Fruit fly (Drosophila melanogaster): ENCODE results near the gene Hira.

The Hira gene

dm6 chrX:7678824-7679223, 43.1 kb upstream of the Hira start (continued):
- TF ChIP-seq Lhr (GFP tag; optimal IDR thresholded peaks at IDR 0.05) (peak; percentile 86), cwo (GFP tag; optimal IDR thresholded peaks at IDR 0.05) (no peak), Hr3 (GFP tag; optimal IDR thresholded peaks at IDR 0.05) (no peak), CG2199 (GFP tag; IDR thresholded peaks at IDR 0.05) (peak; percentile 88; the same call in 2 of the 3 replicates), CG8290 (GFP tag; optimal IDR thresholded peaks at IDR 0.05) (peak; percentile 8), CG8290 (tag; optimal IDR thresholded peaks at IDR 0.05) (no peak), dmrt11E (tag; optimal IDR thresholded peaks at IDR 0.05) (no peak), her (GFP tag; optimal IDR thresholded peaks at IDR 0.05) (peak; percentile 10), CTCF (GFP tag; optimal IDR thresholded peaks at IDR 0.05) (peak; percentile 94), dpn (GFP tag; optimal IDR thresholded peaks at IDR 0.05) (peak in 1 of 2 experiments; percentile 21), CG10321 (GFP tag; IDR thresholded peaks at IDR 0.05) (no peak), eyg (GFP tag; optimal IDR thresholded peaks at IDR 0.05) (no peak), CG17829 (tag; optimal IDR thresholded peaks at IDR 0.05) (peak; percentile 40), zf30C (GFP tag; optimal IDR thresholded peaks at IDR 0.05) (no peak), pita (GFP tag; optimal IDR thresholded peaks at IDR 0.05) (peak; percentile 92), Meics (GFP tag; optimal IDR thresholded peaks at IDR 0.05) (no peak), ftz-f1 (GFP tag; optimal IDR thresholded peaks at IDR 0.05) (no peak), CG4730 (GFP tag; IDR thresholded peaks at IDR 0.05) (no peak), Ets97D (GFP tag; optimal IDR thresholded peaks at IDR 0.05) (peak; percentile 69), CG7928 (GFP tag; optimal IDR thresholded peaks at IDR 0.05) (peak; percentile 73), CG7987 (GFP tag; optimal IDR thresholded peaks at IDR 0.05) (no peak)

dm6 chrX:7686071-7686470, 35.8 kb upstream of the Hira start:
- TF ChIP-seq trem (tag; optimal IDR thresholded peaks at IDR 0.05) (no peak), sisA (GFP tag; IDR thresholded peaks at IDR 0.05) (no peak), gfzf (GFP tag; optimal IDR thresholded peaks at IDR 0.05) (no peak), Sox102F (GFP tag; optimal IDR thresholded peaks at IDR 0.05) (no peak), usp (GFP tag; optimal IDR thresholded peaks at IDR 0.05) (no peak)

DNA sequence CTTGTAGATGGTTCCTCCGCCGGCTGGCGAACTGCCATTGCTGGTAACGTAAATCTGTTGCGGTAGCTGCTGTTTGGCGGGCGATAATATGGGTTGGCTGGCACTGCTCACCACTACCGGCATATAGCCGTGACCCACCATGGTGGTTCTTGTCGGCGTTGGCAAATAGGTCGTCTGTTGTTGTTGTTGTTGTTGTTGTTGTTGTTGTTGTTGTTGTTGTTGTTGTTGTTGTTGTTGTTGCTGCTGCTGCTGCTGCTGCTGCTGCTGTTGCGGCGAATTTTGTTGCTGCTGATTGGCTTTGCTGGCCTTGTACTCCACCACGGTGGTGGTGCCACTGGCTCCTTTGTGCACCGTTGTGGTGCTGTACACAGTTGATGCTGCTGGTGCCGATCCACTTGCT, 33.0 kb upstream of the Hira start:
- TF ChIP-seq Gsc (GFP tag; IDR thresholded peaks at IDR 0.05) = no peak
- peak; percentile 59 for TF ChIP-seq CG4360 (GFP tag; IDR thresholded peaks at IDR 0.05)
- peak; percentile 27 for TF ChIP-seq sens (GFP tag)
- TF ChIP-seq Med (GFP tag) = no peak
- TF ChIP-seq CG10462 (GFP tag; optimal IDR thresholded peaks at IDR 0.05) = no peak
- TF ChIP-seq Dfd (GFP tag; optimal IDR thresholded peaks at IDR 0.05) = peak in 1 of 2 experiments; percentile 42

DNA sequence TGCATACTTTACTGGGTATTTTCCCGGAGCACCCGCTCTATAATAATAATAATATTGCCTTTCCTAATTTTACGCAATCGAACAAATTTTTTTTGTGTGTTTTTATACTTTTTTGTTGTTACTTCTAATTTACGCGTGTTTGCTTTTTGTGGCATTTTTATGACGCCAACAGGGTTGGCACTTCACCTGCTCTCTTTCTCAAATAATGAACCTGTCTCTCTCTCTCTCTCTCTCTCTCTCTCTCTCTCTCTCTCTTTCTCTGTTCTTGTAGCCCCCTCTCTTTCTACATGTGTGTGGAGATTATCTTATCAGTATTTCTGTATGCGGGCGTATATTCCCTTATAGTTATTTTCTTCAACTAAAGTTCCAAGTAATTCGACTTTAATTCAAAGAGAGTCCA, 31.2 kb upstream of the Hira start:
- TF ChIP-seq D19B (GFP tag; optimal IDR thresholded peaks at IDR 0.05) (peak; percentile 22), sob (GFP tag; IDR thresholded peaks at IDR 0.05) (peak; percentile 60; the same call in 1 of the 2 replicates), NK7.1 (GFP tag; optimal IDR thresholded peaks at IDR 0.05) (peak; percentile 22), CG10543 (GFP tag; optimal IDR thresholded peaks at IDR 0.05) (peak; percentile 57), slbo (GFP tag; IDR thresholded peaks at IDR 0.05) (peak; percentile 26; the same call in 1 of the 2 replicates), ap (GFP tag; IDR thresholded peaks at IDR 0.05) (no peak), Med (GFP tag) (peak; percentile 84), Oli (tag; optimal IDR thresholded peaks at IDR 0.05) (no peak), hkb (optimal IDR thresholded peaks at IDR 0.05) (no peak), hkb (GFP tag; IDR thresholded peaks at IDR 0.05) (peak; percentile 54; the same call in 1 of the 2 replicates), CG1233 (GFP tag; optimal IDR thresholded peaks at IDR 0.05) (peak; percentile 51), ci (GFP tag; IDR thresholded peaks at IDR 0.05) (peak; percentile 61; the same call in 1 of the 3 replicates), Mes4 (GFP tag; optimal IDR thresholded peaks at IDR 0.05) (peak; percentile 46), B-H2 (GFP tag; optimal IDR thresholded peaks at IDR 0.05) (peak; percentile 61), CG17568 (GFP tag; optimal IDR thresholded peaks at IDR 0.05) (peak; percentile 74), crol (GFP tag; IDR thresholded peaks at IDR 0.05) (no peak), E2f2 (GFP tag; IDR thresholded peaks at IDR 0.05) (no peak), bowl (GFP tag; IDR thresholded peaks at IDR 0.05) (0 out of 2 replicates have a peak, but pooled peaks have one; percentile 34), CG14050 (GFP tag; IDR thresholded peaks at IDR 0.05) (peak; percentile 37; the same call in 1 of the 3 replicates), CG7928 (GFP tag; optimal IDR thresholded peaks at IDR 0.05) (peak; percentile 70), Side (GFP tag; optimal IDR thresholded peaks at IDR 0.05) (peak; percentile 27)
